Worm (Caenorhabditis elegans): Measurements from ENCODE around the gene F42H10.6.

F42H10.6 gene

ce11 chrIII:8509644-8510393, 29.6 kb upstream of the F42H10.6 start (continued):
- TF ChIP-seq ces-1 (GFP tag; optimal IDR thresholded peaks at IDR 0.05) (peak; percentile 29), nhr-28 (tag; optimal IDR thresholded peaks at IDR 0.05) (no peak), lin-13 (GFP tag; optimal IDR thresholded peaks at IDR 0.05) (no peak), snu-23 (GFP tag; optimal IDR thresholded peaks at IDR 0.05) (peak; percentile 10), unc-130 (tag; optimal IDR thresholded peaks at IDR 0.05) (no peak), hlh-4 (tag; optimal IDR thresholded peaks at IDR 0.05) (no peak), fkh-8 (tag; optimal IDR thresholded peaks at IDR 0.05) (peak; percentile 74), nhr-20 (tag; optimal IDR thresholded peaks at IDR 0.05) (no peak), ceh-82 (tag; optimal IDR thresholded peaks at IDR 0.05) (peak in 2 of 3 experiments; percentile 17 to 45), unc-86 (tag; optimal IDR thresholded peaks at IDR 0.05) (peak; percentile 55), pax-3 (tag; optimal IDR thresholded peaks at IDR 0.05) (peak; percentile 24), mep-1 (tag; optimal IDR thresholded peaks at IDR 0.05) (no peak), lin-39 (tag; optimal IDR thresholded peaks at IDR 0.05) (no peak), nhr-84 (tag; optimal IDR thresholded peaks at IDR 0.05) (no peak), ztf-11 (tag; optimal IDR thresholded peaks at IDR 0.05) (no peak), C16A3.4 (tag; optimal IDR thresholded peaks at IDR 0.05) (no peak), lir-3 (tag; optimal IDR thresholded peaks at IDR 0.05; ENCODE audit: poor library complexity) (no peak)

- no peak for TF ChIP-seq efl-1 (optimal IDR thresholded peaks at IDR 0.05)
- TF ChIP-seq efl-1 (GFP tag; optimal IDR thresholded peaks at IDR 0.05 in 1 of 2) = peak in 1 of 2 experiments; percentile 76
- no peak for TF ChIP-seq unc-62 (GFP tag; optimal IDR thresholded peaks at IDR 0.05)
These were observed 29.0 kb upstream of the F42H10.6 start for ce11 chrIII:8509218-8509617.

- TF ChIP-seq ces-1 (GFP tag; optimal IDR thresholded peaks at IDR 0.05) (no peak), lin-35 (GFP tag; optimal IDR thresholded peaks at IDR 0.05) (peak in 1 of 2 experiments; percentile 15), lin-14 (GFP tag; optimal IDR thresholded peaks at IDR 0.05) (peak; percentile 0)
These were observed 26.1 kb upstream of the F42H10.6 start for ce11 chrIII:8506348-8506747.

ce11 chrIII:8504176-8504763, 24.0 kb upstream of the F42H10.6 start:
- no peak for TF ChIP-seq lsy-2 (tag; optimal IDR thresholded peaks at IDR 0.05)
- TF ChIP-seq nhr-85 (tag) = no peak
- no peak for TF ChIP-seq C16A3.4 (tag; optimal IDR thresholded peaks at IDR 0.05)
- peak; percentile 74 for TF ChIP-seq blmp-1 (tag; optimal IDR thresholded peaks at IDR 0.05)
- peak in 1 of 2 experiments; percentile 19 for TF ChIP-seq mdl-1 (tag; optimal IDR thresholded peaks at IDR 0.05)
- TF ChIP-seq lin-14 (GFP tag; optimal IDR thresholded peaks at IDR 0.05) = peak; percentile 36
- TF ChIP-seq nhr-84 (tag; optimal IDR thresholded peaks at IDR 0.05) = no peak
- TF ChIP-seq elt-3 (tag; optimal IDR thresholded peaks at IDR 0.05) = peak in 1 of 6 experiments; percentile 50
- TF ChIP-seq efl-1 (optimal IDR thresholded peaks at IDR 0.05) = no peak
- peak in 1 of 2 experiments; percentile 91 for TF ChIP-seq efl-1 (GFP tag; optimal IDR thresholded peaks at IDR 0.05 in 1 of 2)
- no peak for TF ChIP-seq nhr-47 (tag; optimal IDR thresholded peaks at IDR 0.05)
- no peak for TF ChIP-seq ztf-4 (tag; optimal IDR thresholded peaks at IDR 0.05)

- no peak for TF ChIP-seq unc-98 (GFP tag; IDR thresholded peaks at IDR 0.05)
- no peak for TF ChIP-seq fos-1 (tag; optimal IDR thresholded peaks at IDR 0.05)
- no peak for TF ChIP-seq sptf-1 (tag; optimal IDR thresholded peaks at IDR 0.05)
- TF ChIP-seq efl-1 (optimal IDR thresholded peaks at IDR 0.05) = peak in 1 of 2 experiments; percentile 22
- no peak for TF ChIP-seq efl-1 (GFP tag; optimal IDR thresholded peaks at IDR 0.05 in 1 of 2)
- TF ChIP-seq snu-23 (GFP tag; optimal IDR thresholded peaks at IDR 0.05) = no peak
- no peak for TF ChIP-seq irx-1 (tag; optimal IDR thresholded peaks at IDR 0.05)
- TF ChIP-seq zip-4 (GFP tag; optimal IDR thresholded peaks at IDR 0.05) = no peak
- no peak for TF ChIP-seq zag-1 (tag; optimal IDR thresholded peaks at IDR 0.05)
- TF ChIP-seq rnt-1 (tag; optimal IDR thresholded peaks at IDR 0.05) = no peak
- TF ChIP-seq nhr-85 (tag) = peak; percentile 77
- no peak for TF ChIP-seq ceh-8 (GFP tag; optimal IDR thresholded peaks at IDR 0.05)
- TF ChIP-seq isw-1 (GFP tag; IDR thresholded peaks at IDR 0.05) = no peak
- peak; percentile 44 for TF ChIP-seq lin-14 (GFP tag; optimal IDR thresholded peaks at IDR 0.05)
- TF ChIP-seq C34B4.2 (tag; optimal IDR thresholded peaks at IDR 0.05) = no peak
- no peak for TF ChIP-seq elt-3 (tag; optimal IDR thresholded peaks at IDR 0.05)
- no peak for TF ChIP-seq ztf-4 (tag; optimal IDR thresholded peaks at IDR 0.05)
- TF ChIP-seq nhr-77 (tag; optimal IDR thresholded peaks at IDR 0.05) = no peak
- TF ChIP-seq unc-86 (tag; optimal IDR thresholded peaks at IDR 0.05) = peak; percentile 36
- TF ChIP-seq ama-1 (optimal IDR thresholded peaks at IDR 0.05) = no peak
- TF ChIP-seq nhr-90 (tag; optimal IDR thresholded peaks at IDR 0.05; ENCODE audit: poor library complexity) = no peak
- TF ChIP-seq blmp-1 (tag; optimal IDR thresholded peaks at IDR 0.05) = peak; percentile 71
- no peak for TF ChIP-seq alr-1 (tag; optimal IDR thresholded peaks at IDR 0.05; ENCODE audit: borderline replicate concordance)
These were observed 23.1 kb upstream of the F42H10.6 start for ce11 chrIII:8503341-8503740.
